Worm (Caenorhabditis elegans) whole organism, mixed stage, embryonic: ENCODE data around the gene F44A6.3.

Experiments
- M03D4.4 ChIP-seq: sonication (generic microtip); optimal IDR thresholded peaks from 2 replicates; lab custom pipeline; 2017; ENCODE audit warnings: mild to moderate bottlenecking, missing genetic modification characterization, missing compliant biosample characterization
- blmp-1 ChIP-seq: fragments of 150-350 bp; optimal IDR thresholded peaks from 2 replicates; lab custom pipeline; 2014; ENCODE audit warnings: missing biosample characterization, missing genetic modification characterization
- ceh-39 ChIP-seq: fragments of 150-350 bp; optimal IDR thresholded peaks from 2 replicates; lab custom pipeline; 2014; ENCODE audit warnings: missing biosample characterization, missing genetic modification characterization
- ceh-43 ChIP-seq: fragments of 200-800 bp; sonication (Bioruptor generic); optimal IDR thresholded peaks from 2 replicates; lab custom pipeline; 2018; ENCODE audit warnings: mild to moderate bottlenecking, missing genetic modification characterization, moderate library complexity, missing compliant biosample characterization
- ceh-83 ChIP-seq: fragments of 200-800 bp; sonication (Bioruptor generic); optimal IDR thresholded peaks from 2 replicates; lab custom pipeline; 2018; ENCODE audit warnings: mild to moderate bottlenecking, missing genetic modification characterization, missing compliant biosample characterization
- ces-1 ChIP-seq: fragments of 150-350 bp; optimal IDR thresholded peaks from 2 replicates; lab custom pipeline; 2014; ENCODE audit warnings: missing biosample characterization, missing genetic modification reagents, missing genetic modification characterization
- cnd-1 ChIP-seq: fragments of 200-800 bp; sonication (Bioruptor generic); optimal IDR thresholded peaks from 2 replicates; lab custom pipeline; 2018; ENCODE audit warnings: mild to moderate bottlenecking, missing genetic modification characterization, missing compliant biosample characterization
- drap-1 ChIP-seq: fragments of 200-800 bp; sonication (Bioruptor generic); optimal IDR thresholded peaks from 3 replicates; lab custom pipeline; 2018; ENCODE audit warnings: mild to moderate bottlenecking, missing genetic modification characterization, missing compliant biosample characterization
- elt-1 ChIP-seq: sonication (generic microtip); optimal IDR thresholded peaks from 2 replicates; lab custom pipeline; 2017; ENCODE audit warnings: missing genetic modification characterization, mild to moderate bottlenecking, missing compliant biosample characterization, antibody characterized with exemption, moderate library complexity, borderline replicate concordance; ENCODE audit not compliant: insufficient read depth
- elt-3 ChIP-seq: fragments of 150-350 bp; optimal IDR thresholded peaks from 2 replicates; lab custom pipeline; 2014; ENCODE audit warnings: missing biosample characterization, missing genetic modification characterization
- ham-2 ChIP-seq: fragments of 200-800 bp; sonication (Bioruptor generic); optimal IDR thresholded peaks from 2 replicates; lab custom pipeline; 2018; ENCODE audit warnings: mild to moderate bottlenecking, missing genetic modification characterization, missing compliant biosample characterization
- hlh-1 ChIP-seq: fragments of 150-350 bp; optimal IDR thresholded peaks from 2 replicates; lab custom pipeline; 2014; ENCODE audit warnings: missing biosample characterization, missing genetic modification reagents, missing genetic modification characterization
- lin-13 ChIP-seq: fragments of 150-350 bp; optimal IDR thresholded peaks from 2 replicates; lab custom pipeline; 2014; ENCODE audit warnings: missing biosample characterization, missing genetic modification characterization
- lin-32 ChIP-seq: fragments of 200-800 bp; sonication (Bioruptor generic); optimal IDR thresholded peaks from 2 replicates; lab custom pipeline; 2018; ENCODE audit warnings: mild to moderate bottlenecking, missing genetic modification characterization, missing compliant biosample characterization
- lsy-2 ChIP-seq: fragments of 150-350 bp; optimal IDR thresholded peaks from 2 replicates; lab custom pipeline; 2014; ENCODE audit warnings: missing biosample characterization, missing genetic modification characterization
- mab-5 ChIP-seq: fragments of 150-350 bp; optimal IDR thresholded peaks from 2 replicates; lab custom pipeline; 2014; ENCODE audit warnings: missing biosample characterization, missing genetic modification characterization
- mep-1 ChIP-seq: fragments of 150-350 bp; optimal IDR thresholded peaks from 2 replicates; lab custom pipeline; 2017; ENCODE audit warnings: missing biosample characterization, missing genetic modification reagents, missing genetic modification characterization, inconsistent platforms
- mls-2 ChIP-seq: sonication (generic microtip); optimal IDR thresholded peaks from 2 replicates; lab custom pipeline; 2016; ENCODE audit warnings: mild to moderate bottlenecking, missing genetic modification characterization, moderate library complexity, missing compliant biosample characterization
- nhr-2 ChIP-seq: fragments of 150-350 bp; optimal IDR thresholded peaks from 2 replicates; lab custom pipeline; 2014; ENCODE audit warnings: missing biosample characterization, missing genetic modification characterization
- nhr-237 ChIP-seq: fragments of 150-350 bp; optimal IDR thresholded peaks from 2 replicates; lab custom pipeline; 2014; ENCODE audit warnings: missing biosample characterization, missing genetic modification characterization
- nhr-76 ChIP-seq: sonication (generic microtip); optimal IDR thresholded peaks from 2 replicates; lab custom pipeline; 2017; ENCODE audit warnings: missing biosample characterization, missing genetic modification characterization
- pha-4 ChIP-seq: fragments of 150-350 bp; optimal IDR thresholded peaks from 2 replicates; lab custom pipeline; 2018; ENCODE audit warnings: missing biosample characterization, missing genetic modification reagents, missing genetic modification characterization
- sem-2 ChIP-seq: fragments of 200-800 bp; sonication (Bioruptor generic); optimal IDR thresholded peaks from 2 replicates; lab custom pipeline; 2018; ENCODE audit warnings: mild to moderate bottlenecking, missing genetic modification characterization, missing compliant biosample characterization
- snpc-4 ChIP-seq: fragments of 150-350 bp; optimal IDR thresholded peaks from 2 replicates; lab custom pipeline; 2014; ENCODE audit warnings: missing biosample characterization, missing genetic modification characterization
- sptf-1 ChIP-seq: sonication (generic microtip); optimal IDR thresholded peaks from 2 replicates; lab custom pipeline; 2017; ENCODE audit warnings: mild to moderate bottlenecking, missing genetic modification characterization, moderate library complexity, missing compliant biosample characterization
- tbx-8 ChIP-seq: fragments of 200-800 bp; sonication (Bioruptor generic); optimal IDR thresholded peaks from 2 replicates; lab custom pipeline; 2018; ENCODE audit warnings: mild to moderate bottlenecking, missing genetic modification characterization, moderate library complexity, missing compliant biosample characterization
- unc-39 ChIP-seq: fragments of 150-350 bp; optimal IDR thresholded peaks from 2 replicates; lab custom pipeline; 2014; ENCODE audit warnings: missing biosample characterization, missing genetic modification characterization
- unc-62 ChIP-seq: fragments of 150-350 bp; optimal IDR thresholded peaks from 2 replicates; lab custom pipeline; 2014; ENCODE audit warnings: missing biosample characterization, missing genetic modification reagents, missing genetic modification characterization
- zip-8 ChIP-seq: fragments of 150-350 bp; optimal IDR thresholded peaks from 2 replicates; lab custom pipeline; 2014; ENCODE audit warnings: missing biosample characterization, missing genetic modification characterization
- ztf-11 ChIP-seq: fragments of 150-350 bp; optimal IDR thresholded peaks from 2 replicates; lab custom pipeline; 2014; ENCODE audit warnings: missing biosample characterization, missing genetic modification characterization

The F44A6.3 gene

DNA sequence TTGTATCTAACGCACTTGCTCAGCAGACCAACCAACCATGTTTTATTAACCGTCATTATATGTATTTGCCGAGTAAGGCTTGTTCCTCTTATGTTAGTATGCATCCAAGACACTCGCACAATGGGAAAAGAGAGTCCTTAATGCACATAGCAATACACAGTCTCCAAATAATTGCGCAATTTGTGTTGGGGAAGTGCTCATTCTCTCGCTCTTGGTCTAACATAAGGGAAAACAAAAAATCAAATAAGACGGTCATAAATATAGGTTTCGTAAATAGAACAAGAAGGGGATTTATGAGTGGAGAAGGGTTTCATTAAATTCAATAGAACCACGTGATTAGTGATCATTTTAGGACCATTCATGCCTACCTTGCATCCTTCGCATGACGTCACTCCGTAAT is 9.1 kb upstream of the F44A6.3 start:
- TF ChIP-seq elt-1: no peak
- peak; percentile 80 for TF ChIP-seq zip-8 (tag; lab: Kevin White, UChicago)

DNA sequence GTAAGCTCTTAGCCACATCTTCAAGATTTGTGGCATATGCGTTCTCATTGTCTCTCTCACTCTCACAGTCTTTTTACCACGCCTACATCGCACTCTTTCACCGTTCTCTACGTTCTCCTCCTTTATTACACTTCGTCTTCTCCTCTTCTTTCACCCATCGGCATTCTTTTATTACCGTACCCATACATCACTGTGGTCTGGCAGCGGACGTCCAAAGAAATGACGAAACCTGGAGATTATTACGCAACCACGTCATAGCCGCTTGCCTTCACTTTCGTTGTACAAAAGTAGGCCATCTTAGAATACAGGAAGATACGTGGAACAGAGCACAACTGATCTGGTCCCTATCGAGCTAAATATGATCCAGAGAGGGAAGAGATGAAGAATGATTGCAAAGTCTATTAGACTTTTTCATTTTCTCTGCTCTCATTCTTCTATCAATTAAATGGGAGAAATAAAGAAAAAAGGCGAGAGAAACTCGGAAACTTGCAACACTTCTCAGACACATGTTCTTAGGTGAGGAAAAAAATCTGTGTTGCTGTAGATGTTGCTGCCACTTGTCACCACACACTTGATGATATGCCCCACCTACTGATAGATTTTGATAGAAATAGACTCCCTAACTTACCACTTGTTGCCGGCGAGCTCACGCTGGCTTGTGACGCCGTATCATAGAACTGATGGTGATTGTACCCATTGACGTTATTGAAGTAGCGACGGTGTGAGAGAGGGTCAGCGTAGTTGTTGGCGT is 8.1 kb upstream of the F44A6.3 start:
- TF ChIP-seq blmp-1 (tag; lab: Kevin White, UChicago) (peak; percentile 53), unc-62 (peak; percentile 85), zip-8 (tag; lab: Kevin White, UChicago) (peak; percentile 94), mab-5 (tag; lab: Kevin White, UChicago) (no peak), tbx-8 (GFP tag; lab: Kevin White, UChicago) (no peak), mep-1 (tag; lab: Kevin White, UChicago) (peak; percentile 0), sptf-1 (tag; lab: Kevin White, UChicago) (peak; percentile 21), lin-13 (tag; lab: Kevin White, UChicago) (no peak), ceh-39 (peak; percentile 58), lsy-2 (tag; lab: Kevin White, UChicago) (peak; percentile 72), lin-32 (no peak), ham-2 (peak; percentile 40), ztf-11 (tag; lab: Kevin White, UChicago) (peak; percentile 24), cnd-1 (tag; lab: Kevin White, UChicago) (peak; percentile 57), nhr-2 (tag; lab: Kevin White, UChicago) (peak; percentile 70), mls-2 (peak; percentile 21)
- TF ChIP-seq, all 35 proteins: peak for 12

DNA sequence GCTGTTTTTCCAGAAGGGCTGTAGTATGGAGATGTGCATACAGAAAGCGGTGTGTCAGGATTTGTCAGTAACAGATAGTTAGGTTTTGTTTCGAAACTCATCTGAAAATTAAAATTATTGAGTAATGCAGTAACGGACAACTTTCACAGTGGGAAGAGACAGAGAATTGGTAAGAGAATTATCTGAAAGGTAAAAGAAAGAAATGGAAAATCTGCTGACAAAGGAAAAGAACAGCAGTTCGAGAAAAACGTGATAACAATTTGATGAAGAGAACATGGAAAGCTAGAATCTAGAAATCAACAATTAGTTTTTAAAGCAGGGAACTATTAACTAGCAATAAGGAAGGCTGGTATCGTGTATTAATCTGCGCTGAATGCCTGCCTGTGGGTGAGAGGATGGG is 7.2 kb upstream of the F44A6.3 start, which contains the start of gene sex-1:
TSS of gene sex-1 (minus strand) at position 101 of the 400 bp plus-strand sequence.
- no peak for TF ChIP-seq ztf-11 (tag; lab: Kevin White, UChicago)
- TF ChIP-seq elt-1: peak; percentile 11

DNA sequence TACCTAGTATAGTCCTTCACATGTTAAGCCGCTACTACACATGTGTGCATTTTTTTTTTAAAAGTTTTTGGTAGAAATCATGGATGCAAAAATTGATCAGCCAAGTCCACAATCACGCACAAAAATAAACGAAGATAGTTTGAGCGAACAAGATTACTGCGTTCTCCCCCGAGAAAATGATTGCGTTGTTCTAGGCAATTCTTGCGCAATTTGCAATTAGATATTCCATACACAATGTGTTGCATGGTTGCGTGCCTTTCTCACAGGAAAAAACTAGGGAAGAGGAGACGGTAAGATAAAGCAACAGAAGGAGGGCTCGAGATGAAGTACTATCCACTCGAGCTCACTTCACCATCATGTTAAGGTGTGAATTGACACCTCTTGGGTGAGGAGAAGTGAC is 6.6 kb upstream of the F44A6.3 start:
- TF ChIP-seq snpc-4 (tag; lab: Kevin White, UChicago): no peak
- peak; percentile 71 for TF ChIP-seq nhr-2 (tag; lab: Kevin White, UChicago)
- peak; percentile 96 for TF ChIP-seq zip-8 (tag; lab: Kevin White, UChicago)

DNA sequence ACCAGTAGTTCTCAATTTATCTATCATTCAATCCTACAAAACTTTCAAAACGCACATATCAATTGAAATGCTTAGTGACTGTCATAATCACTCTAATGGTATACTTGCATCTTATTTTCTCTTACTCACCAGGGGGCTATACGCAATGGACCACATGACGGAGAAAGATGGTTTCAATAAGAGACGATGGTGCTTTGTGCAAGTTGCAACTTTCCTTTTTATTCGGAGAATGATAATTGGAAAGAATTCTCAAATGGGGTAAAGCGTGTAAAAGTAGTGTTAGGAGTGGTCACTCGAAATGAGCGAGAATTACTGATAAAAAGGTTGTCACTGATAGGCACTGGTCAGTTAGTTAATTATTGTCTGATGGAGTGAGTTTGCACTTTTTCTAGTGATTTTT is 4.1 kb upstream of the F44A6.3 start:
- TF ChIP-seq unc-62: no peak
- no peak for TF ChIP-seq unc-39 (tag; lab: Kevin White, UChicago)
- TF ChIP-seq mep-1 (tag; lab: Kevin White, UChicago): no peak
- TF ChIP-seq ceh-43 (GFP tag; lab: Kevin White, UChicago): no peak
- TF ChIP-seq ham-2: no peak
- no peak for TF ChIP-seq cnd-1 (tag; lab: Kevin White, UChicago)
- no peak for TF ChIP-seq hlh-1 (tag; lab: Kevin White, UChicago)
- no peak for TF ChIP-seq ceh-83
- no peak for TF ChIP-seq pha-4

DNA sequence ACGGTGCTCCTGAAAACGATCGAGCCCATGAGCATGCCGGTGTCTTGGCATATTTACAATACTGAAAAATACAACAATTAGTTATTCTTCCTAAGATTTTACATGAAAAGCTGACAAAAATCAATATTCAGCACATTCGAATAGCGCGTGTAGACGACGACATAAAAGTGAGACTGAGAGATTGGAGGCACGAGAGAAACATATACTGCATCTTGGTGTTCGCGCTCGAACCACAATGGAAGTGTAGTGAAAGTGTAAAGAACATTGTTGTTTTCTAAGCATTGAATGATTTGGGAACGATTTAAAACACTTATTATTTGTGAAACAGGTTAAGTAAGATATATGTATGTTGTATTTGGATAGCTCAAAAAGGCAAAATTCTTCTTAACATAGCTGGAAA is 2.9 kb downstream of the F44A6.3 start, which contains the start of gene F44A6.4:
TSS of gene F44A6.4 (minus strand) at position 67 of the 400 bp plus-strand sequence.
- TF ChIP-seq blmp-1 (tag; lab: Kevin White, UChicago): no peak
- TF ChIP-seq ces-1 (GFP tag; lab: Kevin White, UChicago): peak; percentile 23
- no peak for TF ChIP-seq ztf-11 (tag; lab: Kevin White, UChicago)
- no peak for TF ChIP-seq tbx-8 (GFP tag; lab: Kevin White, UChicago)
- TF ChIP-seq hlh-1 (tag; lab: Kevin White, UChicago): no peak

DNA sequence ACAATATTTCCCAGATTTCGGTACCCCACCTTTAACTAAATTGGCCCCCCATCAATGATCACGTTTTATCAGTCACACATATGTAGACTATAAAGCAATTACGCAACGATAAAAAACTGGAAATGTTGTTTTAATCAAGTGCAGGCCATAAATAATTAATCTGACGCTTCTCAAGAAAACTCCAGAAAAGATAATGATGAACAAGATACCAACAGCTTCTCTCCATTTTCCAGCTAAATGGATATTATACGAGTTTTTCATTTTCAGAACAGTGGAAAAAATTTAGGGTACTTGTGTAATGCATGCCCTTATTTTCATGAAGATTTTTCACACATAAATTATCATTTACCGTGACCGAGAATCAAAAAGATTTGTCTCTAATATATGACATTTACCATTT is 3.8 kb downstream of the F44A6.3 start:
- TF ChIP-seq nhr-237: no peak
- TF ChIP-seq sem-2 (GFP tag; lab: Kevin White, UChicago): no peak
- TF ChIP-seq hlh-1 (tag; lab: Kevin White, UChicago): no peak
- no peak for TF ChIP-seq unc-62
- no peak for TF ChIP-seq drap-1 (GFP tag; lab: Kevin White, UChicago)
- no peak for TF ChIP-seq ceh-43 (GFP tag; lab: Kevin White, UChicago)
- TF ChIP-seq unc-39 (tag; lab: Kevin White, UChicago): no peak
- TF ChIP-seq mep-1 (tag; lab: Kevin White, UChicago): no peak
- TF ChIP-seq blmp-1 (tag; lab: Kevin White, UChicago): no peak
- no peak for TF ChIP-seq lin-32
- no peak for TF ChIP-seq M03D4.4 (tag; lab: Kevin White, UChicago)
- TF ChIP-seq nhr-76 (tag; lab: Kevin White, UChicago): no peak
- TF ChIP-seq lsy-2 (tag; lab: Kevin White, UChicago): no peak
- no peak for TF ChIP-seq elt-3 (tag; lab: Kevin White, UChicago)
- no peak for TF ChIP-seq sptf-1 (tag; lab: Kevin White, UChicago)
- no peak for TF ChIP-seq ces-1 (GFP tag; lab: Kevin White, UChicago)
- TF ChIP-seq, all 35 proteins: peak for 0
